Fruit fly (Drosophila melanogaster): ENCODE measurements around the gene CG1662.

DNA sequence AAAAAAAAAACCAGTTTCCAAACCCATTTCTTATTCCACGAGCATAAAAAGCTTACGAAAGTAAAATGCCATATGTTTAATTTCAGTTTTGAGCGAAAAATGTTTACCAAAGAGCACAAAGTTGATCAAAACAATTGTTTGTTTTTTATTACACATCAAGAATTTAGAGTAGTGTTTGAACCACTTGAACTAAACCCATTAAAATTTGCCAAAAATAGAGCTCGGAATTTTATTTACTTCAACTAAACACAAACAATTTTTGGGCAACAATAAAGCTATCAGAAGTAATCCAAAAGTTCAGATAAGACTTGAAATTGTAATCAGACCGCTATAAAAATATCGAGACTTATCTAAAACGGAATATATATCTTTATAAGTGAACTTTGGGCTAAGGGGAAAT, 12.4 kb upstream of the CG1662 start:
- TF ChIP-seq CG8478 (optimal IDR thresholded peaks at IDR 0.05) (no peak), CTCF (optimal IDR thresholded peaks at IDR 0.05) (no peak)
